Fruit fly (Drosophila melanogaster) whole organism, embryonic: ENCODE data around the gene Jhbp12.

Experiments
- ATbp ChIP-seq: fragments of 200-800 bp; sonication (Bioruptor generic); optimal IDR thresholded peaks from 2 replicates; lab custom pipeline; 2017; ENCODE audit warnings: missing biosample characterization, mild to moderate bottlenecking, missing genetic modification characterization, missing genetic modification reagents
- CG1024 ChIP-seq: fragments of 200-800 bp; sonication (Bioruptor generic); IDR thresholded peaks from 2 replicates; pipeline ENCODE4 v1.3.6; 2022; ENCODE audit warnings: missing biosample characterization, missing genetic modification characterization
- CG10979 ChIP-seq: fragments of 200-800 bp; sonication (Bioruptor generic); optimal IDR thresholded peaks from 2 replicates; lab custom pipeline; 2018; ENCODE audit warnings: missing biosample characterization, mild to moderate bottlenecking, missing genetic modification characterization, moderate library complexity
- CG11560 ChIP-seq: fragments of 200-800 bp; sonication (Bioruptor generic); IDR thresholded peaks from 3 replicates; pipeline ENCODE4 v1.3.6; 2022; ENCODE audit warnings: missing biosample characterization, missing genetic modification characterization
- CG11695 ChIP-seq: fragments of 200-800 bp; sonication (Bioruptor generic); IDR thresholded peaks from 3 replicates; pipeline ENCODE4 v1.3.6; 2022; ENCODE audit warnings: missing biosample characterization, missing genetic modification characterization
- CG11696 ChIP-seq: fragments of 200-800 bp; sonication (Bioruptor generic); IDR thresholded peaks from 2 replicates; pipeline ENCODE4 v1.3.6; 2022; ENCODE audit warnings: missing biosample characterization, missing genetic modification characterization
- CG12769 ChIP-seq: fragments of 200-800 bp; sonication (Bioruptor generic); optimal IDR thresholded peaks from 2 replicates; lab custom pipeline; 2019; ENCODE audit warnings: missing biosample characterization, mild to moderate bottlenecking, missing genetic modification characterization, moderate library complexity
- CG14860 ChIP-seq: fragments of 200-800 bp; sonication (Bioruptor generic); IDR thresholded peaks from 3 replicates; pipeline ENCODE4 v1.3.6; 2022; ENCODE audit warnings: missing biosample characterization, missing genetic modification characterization; ENCODE audit not compliant: partially characterized antibody
- CG17802 ChIP-seq: fragments of 200-800 bp; sonication (Bioruptor generic); optimal IDR thresholded peaks from 2 replicates; lab custom pipeline; 2018; ENCODE audit warnings: missing biosample characterization, mild to moderate bottlenecking, missing genetic modification characterization, moderate library complexity
- CG2120 ChIP-seq: fragments of 200-800 bp; sonication (Bioruptor generic); optimal IDR thresholded peaks from 3 replicates; lab custom pipeline; 2016; ENCODE audit warnings: missing biosample characterization, missing genetic modification characterization
- CG34224 ChIP-seq: fragments of 200-800 bp; sonication (Bioruptor generic); IDR thresholded peaks from 3 replicates; pipeline ENCODE4 v1.3.6; 2022; ENCODE audit warnings: missing biosample characterization, missing genetic modification characterization; ENCODE audit not compliant: partially characterized antibody
- CG6175 ChIP-seq: fragments of 200-800 bp; sonication (Bioruptor generic); IDR thresholded peaks from 3 replicates; pipeline ENCODE4 v1.3.6; 2022; ENCODE audit warnings: missing biosample characterization, missing genetic modification characterization
- CG6854 ChIP-seq: fragments of 200-800 bp; sonication (Bioruptor generic); optimal IDR thresholded peaks from 3 replicates; lab custom pipeline; 2017; ENCODE audit warnings: missing biosample characterization, mild to moderate bottlenecking, missing genetic modification characterization
- CG7987 ChIP-seq: fragments of 200-800 bp; sonication (Bioruptor generic); optimal IDR thresholded peaks from 2 replicates; lab custom pipeline; 2018; ENCODE audit warnings: missing biosample characterization, mild to moderate bottlenecking, missing genetic modification characterization, moderate library complexity
- CG8281 ChIP-seq: fragments of 200-800 bp; sonication (Bioruptor generic); optimal IDR thresholded peaks from 2 replicates; lab custom pipeline; 2018; ENCODE audit warnings: missing biosample characterization, mild to moderate bottlenecking, missing genetic modification characterization, moderate library complexity
- CG8388 ChIP-seq: fragments of 200-800 bp; sonication (Bioruptor generic); optimal IDR thresholded peaks from 2 replicates; lab custom pipeline; 2019; ENCODE audit warnings: missing biosample characterization, mild to moderate bottlenecking, missing genetic modification characterization, moderate library complexity
- Dad ChIP-seq: fragments of 200-800 bp; sonication (Bioruptor generic); optimal IDR thresholded peaks from 3 replicates; lab custom pipeline; 2016; ENCODE audit warnings: missing biosample characterization, missing genetic modification characterization
- Eip74EF ChIP-seq, 2 experiments: fragments of 200-800 bp in 1 of 2; fragments of >200 bp in 1 of 2; sonication (Bioruptor generic) in 1 of 2; optimal IDR thresholded peaks; 2 replicates each; lab custom pipeline; 2017 to 2019; ENCODE audit warnings: missing biosample characterization in 2 of 2, missing genetic modification characterization in 2 of 2, mild to moderate bottlenecking in 1 of 2, moderate library complexity in 1 of 2
- Fer1 ChIP-seq: fragments of 200-800 bp; sonication (Bioruptor generic); optimal IDR thresholded peaks from 2 replicates; lab custom pipeline; 2017; ENCODE audit warnings: missing biosample characterization, mild to moderate bottlenecking, missing genetic modification characterization
- HLH3B ChIP-seq: fragments of 200-800 bp; sonication (Bioruptor generic); IDR thresholded peaks from 2 replicates; pipeline ENCODE4 v1.3.6; 2022; ENCODE audit warnings: missing biosample characterization, missing genetic modification characterization
- Hr78 ChIP-seq, 2 experiments: fragments of 200-800 bp in 1 of 2; fragments of >200 bp in 1 of 2; sonication (Bioruptor generic) in 1 of 2; optimal IDR thresholded peaks; 2 replicates each; lab custom pipeline; 2017 to 2019; ENCODE audit warnings: missing biosample characterization in 2 of 2, missing genetic modification characterization in 2 of 2, mild to moderate bottlenecking in 1 of 2, moderate library complexity in 1 of 2
- Med ChIP-seq: fragments of 200-800 bp; sonication (Bioruptor generic); peaks from one replicate; lab custom pipeline; 2016; ENCODE audit warnings: missing biosample characterization, missing genetic modification characterization, mild to moderate bottlenecking, inconsistent platforms, moderate library complexity
- Meics ChIP-seq: fragments of 200-800 bp; sonication (Bioruptor generic); optimal IDR thresholded peaks from 2 replicates; lab custom pipeline; 2017; ENCODE audit warnings: missing biosample characterization, mild to moderate bottlenecking, missing genetic modification characterization
- Nf-YA ChIP-seq: fragments of 200-800 bp; sonication (Bioruptor generic); IDR thresholded peaks from 2 replicates; pipeline ENCODE4 v1.3.6; 2022; ENCODE audit warnings: missing biosample characterization, missing genetic modification characterization
- Nf-YC ChIP-seq: fragments of 200-800 bp; optimal IDR thresholded peaks from 3 replicates; lab custom pipeline; 2019; ENCODE audit warnings: missing biosample characterization, mild to moderate bottlenecking, missing genetic modification characterization, moderate library complexity
- Poxn ChIP-seq: fragments of 200-800 bp; sonication (Bioruptor generic); IDR thresholded peaks from 2 replicates; pipeline ENCODE4 v1.3.6; 2022; ENCODE audit warnings: missing biosample characterization, missing genetic modification characterization
- Rfx ChIP-seq: fragments of 200-800 bp; sonication (Bioruptor generic); IDR thresholded peaks from 2 replicates; pipeline ENCODE4 v1.3.6; 2022; ENCODE audit warnings: missing biosample characterization, missing genetic modification characterization
- Trl ChIP-seq, 3 experiments: fragments of >200 bp in 2 of 3; fragments of 200-800 bp in 1 of 3; sonication (Bioruptor generic) in 1 of 3; optimal IDR thresholded peaks; 2 replicates in 1 of 3; 3 replicates in 2 of 3; lab custom pipeline; 2016 to 2017; ENCODE audit warnings: missing biosample characterization in 1 of 3, missing genetic modification characterization in 1 of 3
- Xrp1 ChIP-seq: fragments of 200-800 bp; sonication (Bioruptor generic); IDR thresholded peaks from 2 replicates; pipeline ENCODE4 v1.3.6; 2022; ENCODE audit warnings: missing biosample characterization, missing genetic modification characterization
- chif ChIP-seq, 2 experiments: fragments of 200-800 bp; sonication (Bioruptor generic); optimal IDR thresholded peaks; 3 replicates each; lab custom pipeline; 2016; ENCODE audit warnings: missing biosample characterization in 2 of 2, missing genetic modification characterization in 2 of 2
- chinmo ChIP-seq: fragments of 200-800 bp; sonication (Bioruptor generic); IDR thresholded peaks from 4 replicates; pipeline ENCODE4 v1.3.6; 2022; ENCODE audit warnings: missing biosample characterization, missing genetic modification characterization; ENCODE audit not compliant: partially characterized antibody
- chm ChIP-seq: fragments of 200-800 bp; sonication (Bioruptor generic); IDR thresholded peaks from 2 replicates; pipeline ENCODE4 v1.3.6; 2022; ENCODE audit warnings: missing biosample characterization, missing genetic modification characterization
- dan ChIP-seq: fragments of 200-800 bp; sonication (Bioruptor generic); IDR thresholded peaks from 2 replicates; pipeline ENCODE4 v1.3.6; 2022; ENCODE audit warnings: missing biosample characterization, missing genetic modification characterization
- disco-r ChIP-seq: fragments of 200-800 bp; sonication (Bioruptor generic); optimal IDR thresholded peaks from 2 replicates; lab custom pipeline; 2016; ENCODE audit warnings: missing biosample characterization, missing genetic modification characterization
- dysf ChIP-seq: fragments of 200-800 bp; sonication (Bioruptor generic); IDR thresholded peaks from 3 replicates; pipeline ENCODE4 v1.3.6; 2022; ENCODE audit warnings: missing biosample characterization, missing genetic modification characterization
- fu2 ChIP-seq: fragments of 200-800 bp; sonication (Bioruptor generic); optimal IDR thresholded peaks from 2 replicates; lab custom pipeline; 2016; ENCODE audit warnings: missing biosample characterization, missing genetic modification characterization
- grau ChIP-seq: fragments of 200-800 bp; optimal IDR thresholded peaks from 3 replicates; lab custom pipeline; 2019; ENCODE audit warnings: missing biosample characterization, mild to moderate bottlenecking, missing genetic modification characterization, moderate library complexity
- grn ChIP-seq: fragments of 200-800 bp; sonication (Bioruptor generic); optimal IDR thresholded peaks from 3 replicates; lab custom pipeline; 2017; ENCODE audit warnings: missing biosample characterization, missing genetic modification characterization
- gro ChIP-seq: fragments of 200-800 bp; sonication (Bioruptor generic); optimal IDR thresholded peaks from 2 replicates; lab custom pipeline; 2016; ENCODE audit warnings: missing biosample characterization, missing genetic modification characterization
- gt ChIP-seq: fragments of 200-800 bp; sonication (Bioruptor generic); IDR thresholded peaks from 2 replicates; pipeline ENCODE4 v1.3.6; 2022; ENCODE audit warnings: missing biosample characterization, missing genetic modification characterization
- inv ChIP-seq: fragments of 200-800 bp; sonication (Bioruptor generic); IDR thresholded peaks from 2 replicates; pipeline ENCODE4 v1.3.6; 2022; ENCODE audit warnings: missing biosample characterization, missing genetic modification characterization; ENCODE audit not compliant: partially characterized antibody
- nom ChIP-seq: fragments of 200-800 bp; sonication (Bioruptor generic); optimal IDR thresholded peaks from 2 replicates; lab custom pipeline; 2017; ENCODE audit warnings: missing biosample characterization, missing genetic modification characterization, mild to moderate bottlenecking, moderate library complexity, missing genetic modification reagents
- onecut ChIP-seq: fragments of 200-800 bp; sonication (Bioruptor generic); IDR thresholded peaks from 2 replicates; pipeline ENCODE4 v1.3.6; 2022; ENCODE audit warnings: missing biosample characterization, missing genetic modification characterization
- org-1 ChIP-seq: fragments of 200-800 bp; sonication (Bioruptor generic); optimal IDR thresholded peaks from 2 replicates; lab custom pipeline; 2017; ENCODE audit warnings: missing biosample characterization, missing genetic modification characterization
- sens ChIP-seq: fragments of 200-800 bp; sonication (Bioruptor generic); peaks from one replicate; lab custom pipeline; 2016; ENCODE audit warnings: missing biosample characterization, missing genetic modification characterization
- tin ChIP-seq: fragments of 200-800 bp; sonication (Bioruptor generic); optimal IDR thresholded peaks from 3 replicates; lab custom pipeline; 2016; ENCODE audit warnings: missing biosample characterization, missing genetic modification characterization
- unc-4 ChIP-seq: fragments of 200-800 bp; sonication (Bioruptor generic); IDR thresholded peaks from 2 replicates; pipeline ENCODE4 v1.3.6; 2022; ENCODE audit warnings: missing biosample characterization, missing genetic modification characterization; ENCODE audit not compliant: partially characterized antibody
- unpg ChIP-seq: fragments of 200-800 bp; sonication (Bioruptor generic); optimal IDR thresholded peaks from 3 replicates; lab custom pipeline; 2018; ENCODE audit warnings: missing biosample characterization, mild to moderate bottlenecking, missing genetic modification characterization, moderate library complexity
- vfl ChIP-seq: fragments of 200-800 bp; sonication (Bioruptor generic); optimal IDR thresholded peaks from 2 replicates; lab custom pipeline; 2016; ENCODE audit warnings: missing biosample characterization, missing genetic modification characterization
- vvl ChIP-seq: fragments of 200-800 bp; sonication (Bioruptor generic); IDR thresholded peaks from 2 replicates; pipeline ENCODE4 v1.3.6; 2022; ENCODE audit warnings: missing biosample characterization, missing genetic modification characterization

Jhbp12 gene

dm6 chr3R:24518150-24518580 lies 6.4 kb upstream of the Jhbp12 start, which contains the start of gene Pp1alpha-96A (continued):
- TF ChIP-seq vfl (GFP tag; lab: Kevin White, UChicago), result no peak
- TF ChIP-seq chinmo, result peak; percentile 55; the same call in 1 of the 4 replicates
- no peak for TF ChIP-seq CG7987 (GFP tag; lab: Kevin White, UChicago)
- no peak for TF ChIP-seq org-1 (GFP tag; lab: Kevin White, UChicago)
- TF ChIP-seq tin (GFP tag; lab: Kevin White, UChicago), result no peak
- no peak for TF ChIP-seq onecut (GFP tag; lab: Robert Waterston, UW)
- no peak for TF ChIP-seq CG12769
- peak; percentile 26 for TF ChIP-seq CG2120 (GFP tag; lab: Kevin White, UChicago)
- no peak for TF ChIP-seq CG17802 (tag; lab: Kevin White, UChicago)
- TF ChIP-seq CG11695 (GFP tag; lab: Robert Waterston, UW), result no peak
- TF ChIP-seq ATbp, result no peak
- TF ChIP-seq CG34224, result peak; percentile 82
- TF ChIP-seq CG11560 (tag; lab: Robert Waterston, UW), result no peak
- TF ChIP-seq unc-4 (GFP tag; lab: Robert Waterston, UW), result peak; percentile 88
- TF ChIP-seq CG6175 (GFP tag; lab: Robert Waterston, UW), result no peak
- peak; percentile 28 for TF ChIP-seq grau (tag; lab: Kevin White, UChicago)
- peak; percentile 76; the same call in 1 of the 2 replicates for TF ChIP-seq inv (GFP tag; lab: Robert Waterston, UW)
- no peak for TF ChIP-seq Nf-YC (tag; lab: Kevin White, UChicago)
- TF ChIP-seq fu2 (GFP tag; lab: Kevin White, UChicago), result no peak
- no peak for TF ChIP-seq dan (GFP tag; lab: Robert Waterston, UW)
- no peak for TF ChIP-seq nom (GFP tag; lab: Kevin White, UChicago)
- no peak for TF ChIP-seq Trl (optimal IDR thresholded peaks at IDR 0.05; lab: Kevin White, UChicago)
- peak; percentile 32 for TF ChIP-seq Trl (GFP tag; optimal IDR thresholded peaks at IDR 0.05; lab: Kevin White, UChicago)
- no peak for TF ChIP-seq Hr78 (GFP tag; optimal IDR thresholded peaks at IDR 0.05; lab: Kevin White, UChicago)
- no peak for TF ChIP-seq CG6854 (GFP tag; lab: Kevin White, UChicago)
- TF ChIP-seq CG10979, result peak; percentile 19
- no peak for TF ChIP-seq Meics
- TF ChIP-seq CG8281 (tag; lab: Kevin White, UChicago), result no peak
- TF ChIP-seq, all 482 proteins: peak for 121

- TF ChIP-seq sens (GFP tag; lab: Kevin White, UChicago) (peak; percentile 55), Dad (GFP tag; lab: Kevin White, UChicago) (no peak), CG1024 (GFP tag; lab: Robert Waterston, UW) (no peak), grn (GFP tag; lab: Kevin White, UChicago) (no peak), HLH3B (GFP tag; lab: Robert Waterston, UW) (no peak), Fer1 (GFP tag; lab: Kevin White, UChicago) (no peak), gt (no peak), Eip74EF (GFP tag; optimal IDR thresholded peaks at IDR 0.05; lab: Kevin White, UChicago) (no peak), vvl (GFP tag; lab: Robert Waterston, UW) (no peak), dysf (0 out of 3 replicates have a peak, but pooled peaks have one; percentile 21), Poxn (GFP tag; lab: Robert Waterston, UW) (no peak), Nf-YA (GFP tag; lab: Robert Waterston, UW) (no peak), CG11696 (GFP tag; lab: Robert Waterston, UW) (no peak), Xrp1 (GFP tag; lab: Robert Waterston, UW) (0 out of 2 replicates have a peak, but pooled peaks have one; percentile 8), unpg (no peak), CG14860 (GFP tag; lab: Robert Waterston, UW) (no peak), chinmo (0 out of 4 replicates have a peak, but pooled peaks have one; percentile 24), chif (GFP tag; optimal IDR thresholded peaks at IDR 0.05; lab: Kevin White, UChicago) (no peak), chm (no peak), Rfx (no peak), Med (no peak), CG8388 (peak; percentile 65), disco-r (GFP tag; lab: Kevin White, UChicago) (no peak), inv (GFP tag; lab: Robert Waterston, UW) (no peak), gro (GFP tag; lab: Kevin White, UChicago) (no peak)
These were observed 3.3 kb upstream of the Jhbp12 start for dm6 chr3R:24521313-24521712.
